Worm (Caenorhabditis elegans) whole organism, L3 larva: Measurements from ENCODE around the gene str-262.

Experiments
- R02D3.7 ChIP-seq: fragments of 150-350 bp; optimal IDR thresholded peaks from 2 replicates; lab custom pipeline; 2014; ENCODE audit warnings: missing biosample characterization, missing genetic modification characterization
- ama-1 ChIP-seq: fragments of 150-350 bp; optimal IDR thresholded peaks from 2 replicates; lab custom pipeline; 2018
- ceh-28 ChIP-seq: fragments of 150-350 bp; optimal IDR thresholded peaks from 2 replicates; lab custom pipeline; 2014; ENCODE audit warnings: missing biosample characterization, missing genetic modification reagents, missing genetic modification characterization
- ceh-82 ChIP-seq: fragments of 150-350 bp; optimal IDR thresholded peaks from 2 replicates; lab custom pipeline; 2014; ENCODE audit warnings: missing biosample characterization, missing genetic modification characterization
- egl-5 ChIP-seq: fragments of 150-350 bp; optimal IDR thresholded peaks from 2 replicates; lab custom pipeline; 2017; ENCODE audit warnings: missing biosample characterization, missing genetic modification reagents, missing genetic modification characterization, inconsistent platforms
- elt-2 ChIP-seq: sonication (generic microtip); optimal IDR thresholded peaks from 2 replicates; lab custom pipeline; 2016; ENCODE audit warnings: missing genetic modification reagents, mild to moderate bottlenecking, missing genetic modification characterization, missing compliant biosample characterization
- elt-3 ChIP-seq, 3 experiments: fragments of 150-350 bp in 1 of 3; sonication (generic microtip) in 2 of 3; optimal IDR thresholded peaks; 2 replicates in 2 of 3; 4 replicates in 1 of 3; lab custom pipeline; 2014 to 2017; ENCODE audit warnings: missing biosample characterization in 3 of 3, missing genetic modification characterization in 3 of 3
- fkh-10 ChIP-seq: sonication (generic microtip); optimal IDR thresholded peaks from 2 replicates; lab custom pipeline; 2017; ENCODE audit warnings: missing biosample characterization, missing genetic modification reagents, missing genetic modification characterization
- fkh-2 ChIP-seq: fragments of 150-350 bp; optimal IDR thresholded peaks from 2 replicates; lab custom pipeline; 2014; ENCODE audit warnings: missing biosample characterization, missing genetic modification reagents, missing genetic modification characterization
- fos-1 ChIP-seq: fragments of 150-350 bp; optimal IDR thresholded peaks from 2 replicates; lab custom pipeline; 2014; ENCODE audit warnings: missing biosample characterization, missing genetic modification characterization
- hmg-11 ChIP-seq: sonication (generic microtip); optimal IDR thresholded peaks from 2 replicates; lab custom pipeline; 2016; ENCODE audit warnings: missing genetic modification characterization, missing compliant biosample characterization
- jun-1 ChIP-seq: fragments of 150-350 bp; optimal IDR thresholded peaks from 2 replicates; lab custom pipeline; 2014; ENCODE audit warnings: missing biosample characterization, missing genetic modification reagents, missing genetic modification characterization
- lin-15B ChIP-seq: fragments of 150-350 bp; optimal IDR thresholded peaks from 2 replicates; lab custom pipeline; 2014; ENCODE audit warnings: missing biosample characterization, missing genetic modification characterization
- lin-39 ChIP-seq: fragments of 150-350 bp; optimal IDR thresholded peaks from 2 replicates; lab custom pipeline; 2018; ENCODE audit warnings: missing biosample characterization, missing genetic modification reagents, missing genetic modification characterization
- lsy-12 ChIP-seq: sonication (generic microtip); optimal IDR thresholded peaks from 2 replicates; lab custom pipeline; 2016; ENCODE audit warnings: mild to moderate bottlenecking, missing genetic modification characterization, missing compliant biosample characterization
- nfya-1 ChIP-seq: sonication (generic microtip); optimal IDR thresholded peaks from 2 replicates; lab custom pipeline; 2017; ENCODE audit warnings: missing genetic modification characterization, mild to moderate bottlenecking, missing compliant biosample characterization, antibody characterized with exemption, moderate library complexity; ENCODE audit not compliant: insufficient read depth
- nhr-11 ChIP-seq: fragments of 150-350 bp; optimal IDR thresholded peaks from 2 replicates; lab custom pipeline; 2014; ENCODE audit warnings: missing biosample characterization, missing genetic modification characterization
- nhr-23 ChIP-seq: fragments of 150-350 bp; optimal IDR thresholded peaks from 2 replicates; lab custom pipeline; 2014; ENCODE audit warnings: missing biosample characterization, missing genetic modification reagents, missing genetic modification characterization
- nhr-237 ChIP-seq: fragments of 150-350 bp; optimal IDR thresholded peaks from 2 replicates; lab custom pipeline; 2014; ENCODE audit warnings: missing biosample characterization, missing genetic modification characterization
- nhr-25 ChIP-seq: sonication (generic microtip); optimal IDR thresholded peaks from 2 replicates; lab custom pipeline; 2017; ENCODE audit warnings: missing biosample characterization, missing genetic modification characterization
- nhr-43 ChIP-seq: sonication (generic microtip); optimal IDR thresholded peaks from 2 replicates; lab custom pipeline; 2016; ENCODE audit warnings: mild to moderate bottlenecking, missing genetic modification characterization, missing compliant biosample characterization; ENCODE audit not compliant: poor library complexity, severe bottlenecking
- pha-4 ChIP-seq: fragments of 150-350 bp; optimal IDR thresholded peaks from 2 replicates; lab custom pipeline; 2014; ENCODE audit warnings: missing biosample characterization, missing genetic modification reagents, missing genetic modification characterization
- pqm-1 ChIP-seq: fragments of 150-350 bp; optimal IDR thresholded peaks from 2 replicates; lab custom pipeline; 2017; ENCODE audit warnings: missing biosample characterization, missing genetic modification characterization, inconsistent platforms
- snpc-4 ChIP-seq: fragments of 150-350 bp; optimal IDR thresholded peaks from 2 replicates; lab custom pipeline; 2014; ENCODE audit warnings: missing biosample characterization, missing genetic modification characterization
- tbx-2 ChIP-seq: sonication (generic microtip); optimal IDR thresholded peaks from 2 replicates; lab custom pipeline; 2016; ENCODE audit warnings: mild to moderate bottlenecking, missing genetic modification characterization, missing compliant biosample characterization
- unc-39 ChIP-seq: sonication (generic microtip); optimal IDR thresholded peaks from 4 replicates; lab custom pipeline; 2017; ENCODE audit warnings: missing biosample characterization, missing genetic modification characterization
- zag-1 ChIP-seq: fragments of 150-350 bp; optimal IDR thresholded peaks from 2 replicates; lab custom pipeline; 2014; ENCODE audit warnings: missing biosample characterization, missing genetic modification characterization

str-262 gene

ce11 chrV:727484-728351 lies 24.9 kb downstream of the str-262 start, which contains the start of the genes icl-1 and srh-2:
icl-1 (minus strand) TSS chrV:728004.
srh-2 (plus strand) TSS chrV:728301.
- peak; percentile 11 for TF ChIP-seq lin-39
- TF ChIP-seq zag-1 (tag; lab: Kevin White, UChicago), result no peak
- TF ChIP-seq egl-5, result no peak
- peak; percentile 68 for TF ChIP-seq nfya-1
- TF ChIP-seq nhr-25 (tag; lab: Kevin White, UChicago), result peak; percentile 2
- peak; percentile 73 for TF ChIP-seq nhr-43 (tag; lab: Kevin White, UChicago)
- peak; percentile 83 for TF ChIP-seq elt-2
- peak; percentile 28 for TF ChIP-seq lin-15B (tag; lab: Kevin White, UChicago)
- no peak for TF ChIP-seq nhr-11
- TF ChIP-seq fkh-10 (GFP tag; lab: Kevin White, UChicago), result no peak
- TF ChIP-seq fkh-2, result no peak
- no peak for TF ChIP-seq nhr-237
- TF ChIP-seq pqm-1 (tag; lab: Kevin White, UChicago), result peak; percentile 65
- peak; percentile 67 for TF ChIP-seq ceh-28 (tag; lab: Kevin White, UChicago)
- TF ChIP-seq lsy-12 (tag; lab: Kevin White, UChicago), result peak; percentile 42
- peak; percentile 43 for TF ChIP-seq jun-1
- peak; percentile 15 for TF ChIP-seq fos-1 (tag; lab: Kevin White, UChicago)
- no peak for TF ChIP-seq hmg-11 (tag; lab: Kevin White, UChicago)
- peak; percentile 71 for TF ChIP-seq nhr-23 (tag; lab: Kevin White, UChicago)
- TF ChIP-seq tbx-2 (tag; lab: Kevin White, UChicago), result peak; percentile 8
- no peak for TF ChIP-seq elt-3 (tag; optimal IDR thresholded peaks at IDR 0.05; lab: Kevin White, UChicago)
- TF ChIP-seq unc-39 (tag; lab: Kevin White, UChicago), result no peak
- peak; percentile 79 for TF ChIP-seq pha-4 (tag; lab: Kevin White, UChicago)
- TF ChIP-seq ama-1 (lab: Kevin White, UChicago), result peak; percentile 92

DNA sequence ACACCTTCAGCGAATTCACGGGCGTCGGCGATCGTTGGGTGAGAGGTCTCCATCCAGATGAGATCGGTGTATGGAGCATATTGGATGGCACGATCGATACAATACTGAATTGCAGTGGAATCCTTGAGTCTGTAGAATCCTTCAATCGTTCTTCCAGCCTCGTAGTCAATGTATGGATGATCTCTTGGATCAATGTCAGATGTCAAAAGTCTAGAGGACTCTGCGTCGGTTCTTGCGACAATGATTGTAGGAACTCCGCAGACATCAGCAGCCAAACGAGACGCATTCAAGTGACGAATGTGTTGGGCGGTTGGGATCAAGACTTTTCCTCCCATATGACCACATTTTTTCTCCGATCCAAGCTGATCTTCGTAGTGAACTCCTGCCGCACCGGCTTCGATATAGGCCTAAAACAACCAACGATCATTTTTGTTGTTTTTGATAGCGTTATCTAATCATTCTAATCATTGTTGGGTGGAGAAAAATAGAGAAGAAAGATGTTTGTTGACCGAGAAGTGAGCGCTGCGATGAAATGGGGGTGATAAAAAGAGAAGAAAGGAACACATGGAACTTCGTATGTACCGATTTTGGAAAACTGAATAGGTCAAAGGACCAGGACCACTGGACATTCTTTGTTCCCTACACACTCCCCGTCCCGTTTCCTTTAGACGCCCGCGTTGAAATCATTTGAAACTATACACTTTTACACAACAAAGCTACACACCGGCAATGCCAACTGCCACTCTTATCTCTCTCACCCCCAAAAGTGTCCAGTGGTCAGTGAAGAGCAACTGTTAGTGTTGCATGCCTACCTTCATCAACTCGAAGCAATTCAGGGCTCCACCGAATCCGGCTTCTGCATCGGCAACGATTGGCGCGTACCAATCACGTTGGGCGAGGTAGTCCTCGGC lies 25.8 kb downstream of the str-262 start:
- TF ChIP-seq nhr-25 (tag; lab: Kevin White, UChicago) (peak; percentile 25), elt-3 (tag; optimal IDR thresholded peaks at IDR 0.05; lab: Kevin White, UChicago) (peak in 1 of 3 experiments; percentile 5), nhr-43 (tag; lab: Kevin White, UChicago) (peak; percentile 56), snpc-4 (tag; lab: Kevin White, UChicago) (no peak), egl-5 (peak; percentile 35), ceh-82 (tag; lab: Kevin White, UChicago) (no peak), pqm-1 (tag; lab: Kevin White, UChicago) (peak; percentile 17), lin-39 (no peak), R02D3.7 (tag; lab: Kevin White, UChicago) (no peak), elt-2 (peak; percentile 13), lsy-12 (tag; lab: Kevin White, UChicago) (no peak), ama-1 (lab: Kevin White, UChicago) (peak; percentile 95)

DNA sequence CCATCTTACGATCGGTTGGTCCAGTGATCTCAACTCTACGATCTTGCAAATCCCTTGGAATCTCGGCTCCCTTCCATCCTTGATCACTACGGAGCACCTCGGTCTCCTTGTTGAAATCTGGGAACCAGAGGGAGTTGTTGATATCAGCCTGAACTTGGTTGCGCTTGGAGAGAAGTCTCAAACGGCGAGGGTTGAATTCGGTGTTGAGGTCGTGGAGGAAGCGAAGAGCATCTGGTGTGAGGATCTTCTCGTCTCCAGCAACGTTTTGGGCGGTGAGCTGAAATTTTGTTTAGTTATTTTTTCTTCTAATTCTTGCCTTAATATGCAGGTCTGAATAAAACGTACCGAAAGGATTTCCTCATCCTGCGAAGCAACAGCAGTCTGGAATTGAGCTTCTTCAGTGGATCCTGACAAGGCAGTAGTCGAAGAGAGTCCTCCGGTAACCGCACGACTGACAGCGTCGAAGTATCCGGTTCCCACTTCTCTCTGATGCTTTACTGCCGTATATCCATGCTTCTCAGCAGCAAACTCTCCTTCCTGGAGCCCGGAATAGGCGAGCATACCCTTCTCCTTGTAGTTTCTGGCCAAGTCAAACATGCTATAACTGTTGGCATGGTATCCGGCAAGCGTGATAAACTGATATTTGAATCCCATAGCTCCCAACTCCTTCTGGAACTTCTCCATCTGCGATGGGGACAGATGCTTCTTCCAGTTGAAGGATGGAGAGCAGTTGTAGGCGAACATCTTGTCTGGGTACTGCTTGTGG lies 26.6 kb downstream of the str-262 start:
- TF ChIP-seq elt-3 (tag; optimal IDR thresholded peaks at IDR 0.05; lab: Kevin White, UChicago) (peak in 1 of 3 experiments; percentile 53), lin-39 (peak; percentile 38), nfya-1 (peak; percentile 18), ama-1 (lab: Kevin White, UChicago) (peak; percentile 82), elt-2 (no peak), nhr-23 (tag; lab: Kevin White, UChicago) (peak; percentile 5), jun-1 (no peak), nhr-25 (tag; lab: Kevin White, UChicago) (peak; percentile 2), nhr-43 (tag; lab: Kevin White, UChicago) (peak; percentile 24)
- TF ChIP-seq, all 47 proteins: peak for 7
